Fruit fly (Drosophila melanogaster) whole organism, embryonic: ENCODE results near the gene dyw.

Experiments used
- Awh ChIP-seq: fragments of 200-800 bp; sonication (Bioruptor generic); IDR thresholded peaks from 2 replicates; pipeline ENCODE4, ENCODE4 v1.3.6; 2022; ENCODE audit warnings: missing biosample characterization, missing genetic modification characterization
- Bdp1 ChIP-seq: fragments of 200-800 bp; sonication (Bioruptor generic); optimal IDR thresholded peaks from 3 replicates; lab custom pipeline; 2016; ENCODE audit warnings: missing biosample characterization, missing genetic modification characterization
- CG10209 ChIP-seq: fragments of 200-800 bp; sonication (Bioruptor generic); optimal IDR thresholded peaks from 3 replicates; lab custom pipeline; 2017; ENCODE audit warnings: missing biosample characterization, mild to moderate bottlenecking, missing genetic modification characterization, missing genetic modification reagents
- CG11247 ChIP-seq: fragments of 200-800 bp; sonication (Bioruptor generic); IDR thresholded peaks from 2 replicates; pipeline ENCODE4 v1.3.6; 2022; ENCODE audit warnings: missing biosample characterization, missing genetic modification characterization
- CG12236 ChIP-seq: fragments of 200-800 bp; sonication (Bioruptor generic); optimal IDR thresholded peaks from 2 replicates; lab custom pipeline; 2016; ENCODE audit warnings: missing biosample characterization, missing genetic modification characterization
- CG12299 ChIP-seq: fragments of 200-800 bp; sonication (Bioruptor generic); optimal IDR thresholded peaks from 2 replicates; lab custom pipeline; 2018; ENCODE audit warnings: missing biosample characterization, mild to moderate bottlenecking, missing genetic modification characterization
- CG15514 ChIP-seq: fragments of 200-800 bp; sonication (Bioruptor generic); optimal IDR thresholded peaks from 3 replicates; lab custom pipeline; 2017; ENCODE audit warnings: missing biosample characterization, missing genetic modification characterization, mild to moderate bottlenecking, moderate library complexity, missing genetic modification reagents
- CG15601 ChIP-seq: fragments of 200-800 bp; sonication (Bioruptor generic); optimal IDR thresholded peaks from 3 replicates; lab custom pipeline; 2019; ENCODE audit warnings: missing biosample characterization, mild to moderate bottlenecking, missing genetic modification characterization, moderate library complexity
- CG17802 ChIP-seq: fragments of 200-800 bp; sonication (Bioruptor generic); optimal IDR thresholded peaks from 2 replicates; lab custom pipeline; 2018; ENCODE audit warnings: missing biosample characterization, mild to moderate bottlenecking, missing genetic modification characterization, moderate library complexity
- CG30403 ChIP-seq: fragments of 200-800 bp; sonication (Bioruptor generic); optimal IDR thresholded peaks from 3 replicates; lab custom pipeline; 2016; ENCODE audit warnings: missing biosample characterization, missing genetic modification characterization
- CG31388 ChIP-seq: fragments of 200-800 bp; sonication (Bioruptor generic); optimal IDR thresholded peaks from 2 replicates; lab custom pipeline; 2016; ENCODE audit warnings: missing biosample characterization, missing genetic modification characterization
- CG3726 ChIP-seq: fragments of 200-800 bp; sonication (Bioruptor generic); IDR thresholded peaks from 3 replicates; pipeline ENCODE4, ENCODE4 v1.3.6; 2022; ENCODE audit warnings: missing biosample characterization, missing genetic modification characterization
- CG43689 ChIP-seq: fragments of 200-800 bp; sonication (Bioruptor generic); IDR thresholded peaks from 2 replicates; pipeline ENCODE4 v1.3.6; 2022; ENCODE audit warnings: missing biosample characterization, missing genetic modification characterization
- CG4424 ChIP-seq: fragments of 200-800 bp; sonication (Bioruptor generic); optimal IDR thresholded peaks from 3 replicates; lab custom pipeline; 2016; ENCODE audit warnings: missing biosample characterization, missing genetic modification characterization
- CG4820 ChIP-seq: fragments of 200-800 bp; sonication (Bioruptor generic); optimal IDR thresholded peaks from 3 replicates; lab custom pipeline; 2016; ENCODE audit warnings: missing biosample characterization, missing genetic modification characterization
- CG7556 ChIP-seq: fragments of 200-800 bp; sonication (Bioruptor generic); optimal IDR thresholded peaks from 2 replicates; lab custom pipeline; 2017; ENCODE audit warnings: missing biosample characterization, mild to moderate bottlenecking, missing genetic modification characterization
- CG7839 ChIP-seq: fragments of 200-800 bp; sonication (Bioruptor generic); optimal IDR thresholded peaks from 3 replicates; lab custom pipeline; 2018; ENCODE audit warnings: missing biosample characterization, mild to moderate bottlenecking, missing genetic modification characterization, moderate library complexity
- CG8359 ChIP-seq: fragments of 200-800 bp; sonication (Bioruptor generic); optimal IDR thresholded peaks from 2 replicates; lab custom pipeline; 2017; ENCODE audit warnings: missing biosample characterization, mild to moderate bottlenecking, missing genetic modification characterization, borderline replicate concordance
- CG8478 ChIP-seq: fragments of >200 bp; optimal IDR thresholded peaks from 2 replicates; lab custom pipeline; 2018
- CG9437 ChIP-seq: fragments of 200-800 bp; sonication (Bioruptor generic); optimal IDR thresholded peaks from 2 replicates; lab custom pipeline; 2018; ENCODE audit warnings: missing biosample characterization, mild to moderate bottlenecking, missing genetic modification characterization
- Dip3 ChIP-seq: fragments of 200-800 bp; sonication (Bioruptor generic); optimal IDR thresholded peaks from 3 replicates; lab custom pipeline; 2016; ENCODE audit warnings: missing biosample characterization, missing genetic modification characterization
- Doc3 ChIP-seq: fragments of 200-800 bp; sonication (Bioruptor generic); IDR thresholded peaks from 3 replicates; pipeline ENCODE4 v1.3.6; 2022; ENCODE audit warnings: missing biosample characterization, missing genetic modification characterization; ENCODE audit not compliant: partially characterized antibody
- H15 ChIP-seq: fragments of 200-800 bp; sonication (Bioruptor generic); IDR thresholded peaks from 3 replicates; pipeline ENCODE4 v1.3.6; 2022; ENCODE audit warnings: missing biosample characterization, missing genetic modification characterization
- Hmr ChIP-seq: fragments of 200-800 bp; sonication (Bioruptor generic); optimal IDR thresholded peaks from 3 replicates; lab custom pipeline; 2017; ENCODE audit warnings: mild to moderate bottlenecking, missing biosample characterization, missing genetic modification reagents, missing genetic modification characterization
- Med ChIP-seq: fragments of 200-800 bp; sonication (Bioruptor generic); peaks from one replicate; lab custom pipeline; 2016; ENCODE audit warnings: missing biosample characterization, missing genetic modification characterization, mild to moderate bottlenecking, inconsistent platforms, moderate library complexity
- NC2α ChIP-seq: fragments of 200-800 bp; sonication (Bioruptor generic); optimal IDR thresholded peaks from 2 replicates; lab custom pipeline; 2016; ENCODE audit warnings: missing biosample characterization, missing genetic modification characterization
- Scr ChIP-seq: fragments of 200-800 bp; sonication (Bioruptor generic); IDR thresholded peaks from 2 replicates; pipeline ENCODE4 v1.3.6; 2022; ENCODE audit warnings: missing biosample characterization, missing genetic modification characterization; ENCODE audit not compliant: partially characterized antibody
- Sry-δ ChIP-seq: fragments of 200-800 bp; sonication (Bioruptor generic); optimal IDR thresholded peaks from 2 replicates; lab custom pipeline; 2016; ENCODE audit warnings: missing biosample characterization, missing genetic modification characterization
- Ssrp ChIP-seq: fragments of 200-800 bp; sonication (Bioruptor generic); optimal IDR thresholded peaks from 2 replicates; lab custom pipeline; 2018; ENCODE audit warnings: missing biosample characterization, mild to moderate bottlenecking, missing genetic modification characterization, moderate library complexity
- Xrp1 ChIP-seq: fragments of 200-800 bp; sonication (Bioruptor generic); IDR thresholded peaks from 2 replicates; pipeline ENCODE4 v1.3.6; 2022; ENCODE audit warnings: missing biosample characterization, missing genetic modification characterization
- cg ChIP-seq: fragments of 200-800 bp; sonication (Bioruptor generic); optimal IDR thresholded peaks from 3 replicates; lab custom pipeline; 2019; ENCODE audit warnings: missing biosample characterization, mild to moderate bottlenecking, missing genetic modification characterization, moderate library complexity
- ewg ChIP-seq: fragments of 200-800 bp; sonication (Bioruptor generic); optimal IDR thresholded peaks from 3 replicates; lab custom pipeline; 2017; ENCODE audit warnings: mild to moderate bottlenecking, missing biosample characterization, missing genetic modification reagents, missing genetic modification characterization
- gro ChIP-seq: fragments of 200-800 bp; sonication (Bioruptor generic); optimal IDR thresholded peaks from 2 replicates; lab custom pipeline; 2016; ENCODE audit warnings: missing biosample characterization, missing genetic modification characterization
- gt ChIP-seq: fragments of 200-800 bp; sonication (Bioruptor generic); IDR thresholded peaks from 2 replicates; pipeline ENCODE4 v1.3.6; 2022; ENCODE audit warnings: missing biosample characterization, missing genetic modification characterization
- h ChIP-seq: fragments of >200 bp; optimal IDR thresholded peaks from 2 replicates; lab custom pipeline; 2017
- hth ChIP-seq: fragments of >200 bp; optimal IDR thresholded peaks from 2 replicates; lab custom pipeline; 2017; ENCODE audit warnings: inconsistent platforms
- lab ChIP-seq: fragments of 200-800 bp; sonication (Bioruptor generic); optimal IDR thresholded peaks from 3 replicates; lab custom pipeline; 2017; ENCODE audit warnings: missing biosample characterization, missing genetic modification characterization, mild to moderate bottlenecking, moderate library complexity, missing genetic modification reagents
- lbe ChIP-seq: fragments of 200-800 bp; sonication (Bioruptor generic); optimal IDR thresholded peaks from 2 replicates; lab custom pipeline; 2016; ENCODE audit warnings: missing biosample characterization, mild to moderate bottlenecking, missing genetic modification characterization
- lilli ChIP-seq: fragments of 200-800 bp; sonication (Bioruptor generic); optimal IDR thresholded peaks from 3 replicates; lab custom pipeline; 2016; ENCODE audit warnings: missing biosample characterization, missing genetic modification characterization
- lov ChIP-seq, 2 experiments: fragments of 200-800 bp in 1 of 2; fragments of >200 bp in 1 of 2; sonication (Bioruptor generic) in 1 of 2; IDR thresholded peaks in 1 of 2; optimal IDR thresholded peaks in 1 of 2; 2 replicates in 1 of 2; 3 replicates in 1 of 2; pipeline versions ENCODE4 v1.3.6 to Lab custom; 2017 to 2022; ENCODE audit warnings: missing biosample characterization in 1 of 2, missing genetic modification characterization in 1 of 2
- mam ChIP-seq: fragments of 200-800 bp; sonication (Bioruptor generic); optimal IDR thresholded peaks from 3 replicates; lab custom pipeline; 2016; ENCODE audit warnings: missing biosample characterization, missing genetic modification characterization
- nau ChIP-seq: fragments of 200-800 bp; sonication (Bioruptor generic); optimal IDR thresholded peaks from 3 replicates; lab custom pipeline; 2017; ENCODE audit warnings: missing biosample characterization, mild to moderate bottlenecking, missing genetic modification characterization, missing genetic modification reagents
- sc ChIP-seq, 3 experiments: fragments of >200 bp in 2 of 3; fragments of 200-800 bp in 1 of 3; sonication (Bioruptor generic) in 1 of 3; optimal IDR thresholded peaks; 2 replicates in 2 of 3; 3 replicates in 1 of 3; lab custom pipeline; 2017; ENCODE audit warnings: mild to moderate bottlenecking in 1 of 3, missing biosample characterization in 1 of 3, missing genetic modification characterization in 1 of 3, missing genetic modification reagents in 1 of 3
- ssp ChIP-seq: fragments of 200-800 bp; sonication (Bioruptor generic); IDR thresholded peaks from 2 replicates; pipeline ENCODE4 v1.3.6; 2022; ENCODE audit warnings: missing biosample characterization, missing genetic modification characterization
- tll ChIP-seq, 2 experiments: fragments of 200-800 bp in 1 of 2; fragments of >200 bp in 1 of 2; sonication (Bioruptor generic) in 1 of 2; optimal IDR thresholded peaks; 2 replicates each; lab custom pipeline; 2017 to 2019; ENCODE audit warnings: missing biosample characterization in 2 of 2, missing genetic modification characterization in 2 of 2, mild to moderate bottlenecking in 1 of 2, moderate library complexity in 1 of 2
- tup ChIP-seq: fragments of 200-800 bp; sonication (Bioruptor generic); optimal IDR thresholded peaks from 2 replicates; lab custom pipeline; 2016; ENCODE audit warnings: missing biosample characterization, mild to moderate bottlenecking, missing genetic modification characterization, moderate library complexity
- wek ChIP-seq: fragments of 200-800 bp; sonication (Bioruptor generic); optimal IDR thresholded peaks from 3 replicates; lab custom pipeline; 2018; ENCODE audit warnings: missing biosample characterization, mild to moderate bottlenecking, missing genetic modification characterization, moderate library complexity
- zf30C ChIP-seq: fragments of 200-800 bp; sonication (Bioruptor generic); optimal IDR thresholded peaks from 3 replicates; lab custom pipeline; 2018; ENCODE audit warnings: missing biosample characterization, mild to moderate bottlenecking, missing genetic modification characterization

The dyw gene

DNA sequence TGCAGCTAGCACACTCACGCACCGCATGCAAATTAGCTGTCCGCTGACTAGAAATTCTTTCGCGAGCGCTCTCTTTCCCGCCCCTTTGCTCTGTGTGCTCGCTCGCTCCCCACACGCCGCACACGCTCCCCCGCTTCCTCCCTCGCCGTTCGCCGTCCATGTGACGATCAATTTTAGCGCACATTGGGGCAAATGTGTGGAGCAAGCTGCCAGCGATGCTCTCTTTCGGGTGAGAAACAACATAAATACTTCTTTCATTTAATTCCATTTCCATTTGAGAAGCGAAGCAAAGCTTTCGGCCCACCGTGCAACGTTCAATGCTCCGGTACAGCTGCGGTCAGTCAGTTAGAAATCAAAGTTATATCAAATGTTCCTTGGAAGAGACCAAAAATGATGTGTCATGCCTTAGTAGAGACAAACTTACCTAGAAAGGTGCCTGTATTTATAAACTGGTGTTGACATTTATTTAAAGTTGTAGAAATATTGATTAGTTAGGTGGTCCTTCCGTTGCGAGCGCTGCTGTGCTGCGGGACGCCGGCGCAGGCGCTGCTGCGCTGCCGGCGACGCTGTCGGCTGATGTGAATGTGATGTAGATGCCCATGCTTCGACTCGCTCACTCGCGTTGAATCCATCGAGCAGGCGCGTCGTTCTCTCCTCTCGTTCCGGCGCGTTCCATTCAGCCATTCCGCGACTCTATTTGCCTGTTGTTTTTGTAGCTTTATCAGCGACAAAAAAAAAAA lies 47.5 kb downstream of the dyw start (continued):
- TF ChIP-seq mam, result peak; percentile 97
- TF ChIP-seq CG30403 (GFP tag; lab: Kevin White, UChicago), result peak; percentile 98
- TF ChIP-seq cg (GFP tag; lab: Kevin White, UChicago), result peak; percentile 64
- peak in 1 of 2 experiments; percentile 35 for TF ChIP-seq tll (GFP tag; optimal IDR thresholded peaks at IDR 0.05; lab: Kevin White, UChicago)
- TF ChIP-seq CG17802 (tag; lab: Kevin White, UChicago), result peak; percentile 85
- peak; percentile 89 for TF ChIP-seq CG8359 (GFP tag; lab: Kevin White, UChicago)
- peak; percentile 97 for TF ChIP-seq CG10209 (GFP tag; lab: Kevin White, UChicago)
- peak; percentile 98 for TF ChIP-seq CG7839 (tag; lab: Kevin White, UChicago)
- TF ChIP-seq CG4424 (GFP tag; lab: Kevin White, UChicago), result peak; percentile 95
- peak; percentile 97 for TF ChIP-seq CG15601 (tag; lab: Kevin White, UChicago)
- peak; percentile 91 for TF ChIP-seq wek (GFP tag; lab: Kevin White, UChicago)
- peak; percentile 96 for TF ChIP-seq Dip3 (GFP tag; lab: Kevin White, UChicago)
- peak; percentile 99 for TF ChIP-seq lab
- peak; percentile 95 for TF ChIP-seq NC2α
- TF ChIP-seq CG12299, result peak; percentile 95
- TF ChIP-seq ewg (GFP tag; lab: Kevin White, UChicago), result peak; percentile 97
- peak; percentile 87 for TF ChIP-seq CG3726
- no peak for TF ChIP-seq Doc3 (GFP tag; lab: Robert Waterston, UW)
- TF ChIP-seq tup (GFP tag; lab: Kevin White, UChicago), result peak; percentile 92
- peak; percentile 89 for TF ChIP-seq CG43689 (GFP tag; lab: Robert Waterston, UW)
- TF ChIP-seq lbe (GFP tag; lab: Kevin White, UChicago), result peak; percentile 92
- TF ChIP-seq CG9437 (GFP tag; lab: Kevin White, UChicago), result peak; percentile 92
- no peak for TF ChIP-seq lov (optimal IDR thresholded peaks at IDR 0.05; lab: Kevin White, UChicago)
- peak; percentile 91 for TF ChIP-seq lov (GFP tag; IDR thresholded peaks at IDR 0.05; lab: Robert Waterston, UW)
- TF ChIP-seq Ssrp (tag; lab: Kevin White, UChicago), result peak; percentile 95
- peak; percentile 97 for TF ChIP-seq Awh (GFP tag; lab: Robert Waterston, UW)
- peak; percentile 96 for TF ChIP-seq nau (GFP tag; lab: Kevin White, UChicago)
- peak; percentile 25 for TF ChIP-seq zf30C
- TF ChIP-seq hth (lab: Kevin White, UChicago), result no peak
- peak; percentile 78 for TF ChIP-seq gt (GFP tag; lab: Robert Waterston, UW)
- TF ChIP-seq CG12236 (GFP tag; lab: Kevin White, UChicago), result peak; percentile 94
- peak; percentile 97 for TF ChIP-seq gro (GFP tag; lab: Kevin White, UChicago)
- TF ChIP-seq sc (optimal IDR thresholded peaks at IDR 0.05; lab: Kevin White, UChicago), result no peak
- peak; percentile 93 for TF ChIP-seq sc (GFP tag; optimal IDR thresholded peaks at IDR 0.05; lab: Kevin White, UChicago)
- TF ChIP-seq Xrp1 (GFP tag; lab: Robert Waterston, UW), result peak; percentile 97
- peak; percentile 92 for TF ChIP-seq CG11247 (GFP tag; lab: Robert Waterston, UW)
- TF ChIP-seq Med (GFP tag; lab: Kevin White, UChicago), result peak; percentile 99
- peak; percentile 75 for TF ChIP-seq CG31388 (GFP tag; lab: Kevin White, UChicago)
- peak; percentile 98 for TF ChIP-seq lilli (GFP tag; lab: Kevin White, UChicago)
- TF ChIP-seq CG15514 (GFP tag; lab: Kevin White, UChicago), result peak; percentile 93
- TF ChIP-seq Scr (GFP tag; lab: Robert Waterston, UW), result peak; percentile 47; the same call in 1 of the 2 replicates
- TF ChIP-seq Sry-δ, result peak; percentile 62
- TF ChIP-seq CG8478 (lab: Kevin White, UChicago), result no peak
- TF ChIP-seq CG4820 (GFP tag; lab: Kevin White, UChicago), result peak; percentile 93
- peak; percentile 98 for TF ChIP-seq CG7556 (GFP tag; lab: Kevin White, UChicago)
- no peak for TF ChIP-seq h (lab: Kevin White, UChicago)
- peak; percentile 84 for TF ChIP-seq ssp (GFP tag; lab: Robert Waterston, UW)
- TF ChIP-seq Bdp1 (GFP tag; lab: Kevin White, UChicago), result peak; percentile 90
- peak; percentile 99 for TF ChIP-seq Hmr (GFP tag; lab: Kevin White, UChicago)
- peak; percentile 94 for TF ChIP-seq H15 (GFP tag; lab: Robert Waterston, UW)
